Worm (Caenorhabditis elegans) whole organism, L4/young adult: Measurements from ENCODE around the gene C05C10.8.

ENCODE experiments used
- W03F9.2 ChIP-seq: fragments of 150-350 bp; optimal IDR thresholded peaks from 2 replicates; lab custom pipeline; 2014; ENCODE audit warnings: missing biosample characterization, missing genetic modification characterization
- him-1 ChIP-seq: sonication (generic microtip); optimal IDR thresholded peaks from 2 replicates; lab custom pipeline; 2016; ENCODE audit warnings: missing genotype, missing genetic modification reagents, missing genetic modification characterization, missing compliant biosample characterization

ce11 chrII:9935044-9935599 is 17.3 kb upstream of the C05C10.8 start:
- TF ChIP-seq W03F9.2 (no peak), him-1 (tag; lab: Kevin White, UChicago) (no peak)
